Fruit fly (Drosophila melanogaster): ENCODE data around the gene CG14811.

Gene CG14811

dm6 chrX:1849914-1850313, 27.7 kb upstream of the CG14811 start (continued):
- TF ChIP-seq CG9817 (tag; optimal IDR thresholded peaks at IDR 0.05), result peak; percentile 88
- TF ChIP-seq CoRest (tag; optimal IDR thresholded peaks at IDR 0.05), result peak; percentile 91
- TF ChIP-seq her (GFP tag; optimal IDR thresholded peaks at IDR 0.05), result peak; percentile 58
- TF ChIP-seq HLH4C (GFP tag; IDR thresholded peaks at IDR 0.05; ENCODE audit: partially characterized antibody), result no peak
- peak; percentile 57 for TF ChIP-seq Jarid2 (GFP tag; optimal IDR thresholded peaks at IDR 0.05)
- TF ChIP-seq Gug (GFP tag; IDR thresholded peaks at IDR 0.05), result peak; percentile 72; the same call in 3 of the 4 replicates
- TF ChIP-seq CG6791 (GFP tag; IDR thresholded peaks at IDR 0.05; ENCODE audit: partially characterized antibody), result no peak
- peak; percentile 76 for TF ChIP-seq CG10366 (GFP tag; IDR thresholded peaks at IDR 0.05)
- no peak for TF ChIP-seq bbx (GFP tag; IDR thresholded peaks at IDR 0.05; ENCODE audit: partially characterized antibody)
- TF ChIP-seq CG15269 (tag; optimal IDR thresholded peaks at IDR 0.05), result peak; percentile 91
- peak; percentile 67 for TF ChIP-seq Ssrp (tag; optimal IDR thresholded peaks at IDR 0.05)
- peak; percentile 62 for TF ChIP-seq CG4820 (GFP tag; optimal IDR thresholded peaks at IDR 0.05)
- peak; percentile 85 for TF ChIP-seq CG17385 (GFP tag; optimal IDR thresholded peaks at IDR 0.05)
- TF ChIP-seq aop (GFP tag; IDR thresholded peaks at IDR 0.05), result no peak
- TF ChIP-seq bowl (GFP tag; IDR thresholded peaks at IDR 0.05), result peak; percentile 25; the same call in 1 of the 2 replicates
- TF ChIP-seq CG3847 (GFP tag; IDR thresholded peaks at IDR 0.05), result peak; percentile 86
- peak; percentile 58 for TF ChIP-seq Awh (GFP tag; IDR thresholded peaks at IDR 0.05)
- TF ChIP-seq PHDP (tag; optimal IDR thresholded peaks at IDR 0.05), result peak; percentile 92
- peak; percentile 18 for TF ChIP-seq pfk (GFP tag; optimal IDR thresholded peaks at IDR 0.05)
- peak; percentile 71 for TF ChIP-seq HLH3B (GFP tag; IDR thresholded peaks at IDR 0.05)
- peak; percentile 73 for TF ChIP-seq E2f1 (GFP tag; IDR thresholded peaks at IDR 0.05)
- peak; percentile 89 for TF ChIP-seq CG11504 (tag; optimal IDR thresholded peaks at IDR 0.05)
- peak; percentile 21 for TF ChIP-seq CG31388 (GFP tag; optimal IDR thresholded peaks at IDR 0.05)
- peak; percentile 83 for TF ChIP-seq pho (GFP tag; optimal IDR thresholded peaks at IDR 0.05)
- TF ChIP-seq CG10565 (GFP tag; optimal IDR thresholded peaks at IDR 0.05), result peak; percentile 26
- TF ChIP-seq danr (GFP tag; IDR thresholded peaks at IDR 0.05), result no peak
- no peak for TF ChIP-seq CG7963 (GFP tag; IDR thresholded peaks at IDR 0.05; ENCODE audit: partially characterized antibody)
- TF ChIP-seq sc (optimal IDR thresholded peaks at IDR 0.05), result no peak
- peak; percentile 40 for TF ChIP-seq sc (GFP tag; optimal IDR thresholded peaks at IDR 0.05)
- TF ChIP-seq Atf3 (GFP tag; optimal IDR thresholded peaks at IDR 0.05), result peak; percentile 36
- no peak for TF ChIP-seq zen2 (GFP tag; IDR thresholded peaks at IDR 0.05; ENCODE audit: partially characterized antibody)
- peak; percentile 95 for TF ChIP-seq Hmr (GFP tag; optimal IDR thresholded peaks at IDR 0.05)
- TF ChIP-seq wor (GFP tag; IDR thresholded peaks at IDR 0.05), result peak; percentile 43
- TF ChIP-seq CG10147 (GFP tag; optimal IDR thresholded peaks at IDR 0.05), result peak; percentile 89
- no peak for TF ChIP-seq Doc3 (GFP tag; IDR thresholded peaks at IDR 0.05; ENCODE audit: partially characterized antibody)
- TF ChIP-seq CG2120 (GFP tag; optimal IDR thresholded peaks at IDR 0.05), result peak; percentile 95
- TF ChIP-seq Ets65A (GFP tag), result peak; percentile 95
- TF ChIP-seq yki (optimal IDR thresholded peaks at IDR 0.05), result no peak
- TF ChIP-seq Adf1 (GFP tag; IDR thresholded peaks at IDR 0.05), result peak; percentile 69
- TF ChIP-seq Eip74EF (GFP tag; optimal IDR thresholded peaks at IDR 0.05), result peak in 1 of 2 experiments; percentile 76
- TF ChIP-seq ase (GFP tag; IDR thresholded peaks at IDR 0.05), result peak; percentile 59; the same call in 2 of the 3 replicates
- TF ChIP-seq CG4282 (GFP tag; optimal IDR thresholded peaks at IDR 0.05), result peak; percentile 11
- TF ChIP-seq pb (GFP tag; optimal IDR thresholded peaks at IDR 0.05), result peak; percentile 23
- peak; percentile 51 for TF ChIP-seq NC2β (GFP tag; optimal IDR thresholded peaks at IDR 0.05)
- TF ChIP-seq grn (GFP tag; optimal IDR thresholded peaks at IDR 0.05), result peak; percentile 50
- peak; percentile 87 for TF ChIP-seq dysf (GFP tag; IDR thresholded peaks at IDR 0.05)
- TF ChIP-seq CG18599 (GFP tag; optimal IDR thresholded peaks at IDR 0.05), result peak; percentile 96
- peak; percentile 63 for TF ChIP-seq oc (tag; optimal IDR thresholded peaks at IDR 0.05)
- no peak for TF ChIP-seq Hr39 (optimal IDR thresholded peaks at IDR 0.05)
- peak; percentile 56 for TF ChIP-seq Myb (GFP tag; optimal IDR thresholded peaks at IDR 0.05)
- peak; percentile 82 for TF ChIP-seq seq (GFP tag; IDR thresholded peaks at IDR 0.05)
